Fruit fly (Drosophila melanogaster) whole organism, embryonic: ENCODE data around the gene Hez.

Experiments
- Asciz ChIP-seq: fragments of 200-800 bp; sonication (Bioruptor generic); optimal IDR thresholded peaks from 2 replicates; lab custom pipeline; 2017; ENCODE audit warnings: missing biosample characterization, mild to moderate bottlenecking, missing genetic modification characterization, missing genetic modification reagents
- Blimp-1 ChIP-seq: fragments of 200-800 bp; sonication (Bioruptor generic); optimal IDR thresholded peaks from 3 replicates; lab custom pipeline; 2018; ENCODE audit warnings: missing biosample characterization, missing genetic modification characterization, mild to moderate bottlenecking, moderate library complexity, missing genetic modification reagents
- Bteb2 ChIP-seq: fragments of 200-800 bp; sonication (Bioruptor generic); optimal IDR thresholded peaks from 2 replicates; lab custom pipeline; 2016; ENCODE audit warnings: missing biosample characterization, missing genetic modification characterization
- CG10654 ChIP-seq: fragments of 200-800 bp; sonication (Bioruptor generic); optimal IDR thresholded peaks from 2 replicates; lab custom pipeline; 2016; ENCODE audit warnings: missing biosample characterization, missing genetic modification characterization
- CG11696 ChIP-seq: fragments of 200-800 bp; sonication (Bioruptor generic); IDR thresholded peaks from 2 replicates; pipeline ENCODE4 v1.3.6; 2022; ENCODE audit warnings: missing biosample characterization, missing genetic modification characterization
- CG11723 ChIP-seq: fragments of 200-800 bp; sonication (Bioruptor generic); optimal IDR thresholded peaks from 2 replicates; lab custom pipeline; 2017; ENCODE audit warnings: missing biosample characterization, mild to moderate bottlenecking, missing genetic modification characterization
- CG12942 ChIP-seq: fragments of 200-800 bp; sonication (Bioruptor generic); optimal IDR thresholded peaks from 3 replicates; lab custom pipeline; 2016; ENCODE audit warnings: missing biosample characterization, missing genetic modification characterization
- CG14965 ChIP-seq: fragments of 200-800 bp; sonication (Bioruptor generic); optimal IDR thresholded peaks from 2 replicates; lab custom pipeline; 2016; ENCODE audit warnings: missing biosample characterization, missing genetic modification characterization, borderline replicate concordance
- CG15073 ChIP-seq: fragments of 200-800 bp; sonication (Bioruptor generic); optimal IDR thresholded peaks from 2 replicates; lab custom pipeline; 2016; ENCODE audit warnings: missing biosample characterization, missing genetic modification characterization
- CG15601 ChIP-seq: fragments of 200-800 bp; sonication (Bioruptor generic); optimal IDR thresholded peaks from 3 replicates; lab custom pipeline; 2019; ENCODE audit warnings: missing biosample characterization, mild to moderate bottlenecking, missing genetic modification characterization, moderate library complexity
- CG16863 ChIP-seq: fragments of 200-800 bp; sonication (Bioruptor generic); optimal IDR thresholded peaks from 3 replicates; lab custom pipeline; 2016; ENCODE audit warnings: missing biosample characterization, missing genetic modification characterization
- CG18599 ChIP-seq: fragments of 200-800 bp; sonication (Bioruptor generic); optimal IDR thresholded peaks from 3 replicates; lab custom pipeline; 2017; ENCODE audit warnings: missing biosample characterization, missing genetic modification characterization, mild to moderate bottlenecking, moderate library complexity, missing genetic modification reagents
- CG18764 ChIP-seq: fragments of 200-800 bp; sonication (Bioruptor generic); optimal IDR thresholded peaks from 3 replicates; lab custom pipeline; 2016; ENCODE audit warnings: missing biosample characterization, missing genetic modification characterization
- CG32767 ChIP-seq: fragments of 200-800 bp; sonication (Bioruptor generic); IDR thresholded peaks from 2 replicates; pipeline ENCODE4 v1.3.6; 2022; ENCODE audit warnings: missing biosample characterization, missing genetic modification characterization
- CG6175 ChIP-seq: fragments of 200-800 bp; sonication (Bioruptor generic); IDR thresholded peaks from 3 replicates; pipeline ENCODE4 v1.3.6; 2022; ENCODE audit warnings: missing biosample characterization, missing genetic modification characterization
- CG7357 ChIP-seq: fragments of 200-800 bp; sonication (Bioruptor generic); IDR thresholded peaks from 3 replicates; pipeline ENCODE4 v1.3.6; 2022; ENCODE audit warnings: missing biosample characterization, missing genetic modification characterization
- CG7786 ChIP-seq: fragments of 200-800 bp; sonication (Bioruptor generic); optimal IDR thresholded peaks from 2 replicates; lab custom pipeline; 2016; ENCODE audit warnings: missing biosample characterization, missing genetic modification characterization
- CG9437 ChIP-seq: fragments of 200-800 bp; sonication (Bioruptor generic); optimal IDR thresholded peaks from 2 replicates; lab custom pipeline; 2018; ENCODE audit warnings: missing biosample characterization, mild to moderate bottlenecking, missing genetic modification characterization
- Deaf1 ChIP-seq: fragments of 200-800 bp; optimal IDR thresholded peaks from 3 replicates; lab custom pipeline; 2019; ENCODE audit warnings: missing biosample characterization, mild to moderate bottlenecking, missing genetic modification characterization, moderate library complexity
- Dfd ChIP-seq, 2 experiments: fragments of >200 bp; optimal IDR thresholded peaks; 2 replicates each; lab custom pipeline; 2017; ENCODE audit warnings: missing biosample characterization in 2 of 2, missing genetic modification characterization in 2 of 2
- Dip2 ChIP-seq: fragments of 200-800 bp; sonication (Bioruptor generic); IDR thresholded peaks from 2 replicates; pipeline ENCODE4 v1.3.6; 2022; ENCODE audit warnings: missing biosample characterization, missing genetic modification characterization
- Fer1 ChIP-seq: fragments of 200-800 bp; sonication (Bioruptor generic); optimal IDR thresholded peaks from 2 replicates; lab custom pipeline; 2017; ENCODE audit warnings: missing biosample characterization, mild to moderate bottlenecking, missing genetic modification characterization
- HLH3B ChIP-seq: fragments of 200-800 bp; sonication (Bioruptor generic); IDR thresholded peaks from 2 replicates; pipeline ENCODE4 v1.3.6; 2022; ENCODE audit warnings: missing biosample characterization, missing genetic modification characterization
- HLHmδ ChIP-seq: fragments of 200-800 bp; sonication (Bioruptor generic); optimal IDR thresholded peaks from 2 replicates; lab custom pipeline; 2018; ENCODE audit warnings: missing biosample characterization, mild to moderate bottlenecking, missing genetic modification characterization, moderate library complexity
- Hr39 ChIP-seq: fragments of >200 bp; optimal IDR thresholded peaks from 2 replicates; lab custom pipeline; 2017
- Hsf ChIP-seq: fragments of 200-800 bp; sonication (Bioruptor generic); optimal IDR thresholded peaks from 3 replicates; lab custom pipeline; 2016; ENCODE audit warnings: missing biosample characterization, missing genetic modification characterization
- MBD-R2 ChIP-seq: fragments of 200-800 bp; sonication (Bioruptor generic); IDR thresholded peaks from 2 replicates; pipeline ENCODE4 v1.3.6; 2022; ENCODE audit warnings: missing biosample characterization, missing genetic modification characterization
- Med ChIP-seq: fragments of 200-800 bp; sonication (Bioruptor generic); peaks from one replicate; lab custom pipeline; 2016; ENCODE audit warnings: missing biosample characterization, missing genetic modification characterization, mild to moderate bottlenecking, inconsistent platforms, moderate library complexity
- Meics ChIP-seq: fragments of 200-800 bp; sonication (Bioruptor generic); optimal IDR thresholded peaks from 2 replicates; lab custom pipeline; 2017; ENCODE audit warnings: missing biosample characterization, mild to moderate bottlenecking, missing genetic modification characterization
- NC2β ChIP-seq: fragments of 200-800 bp; sonication (Bioruptor generic); optimal IDR thresholded peaks from 2 replicates; lab custom pipeline; 2016; ENCODE audit warnings: missing biosample characterization, missing genetic modification characterization
- bowl ChIP-seq: fragments of 200-800 bp; sonication (Bioruptor generic); IDR thresholded peaks from 2 replicates; pipeline ENCODE4 v1.3.6; 2022; ENCODE audit warnings: missing biosample characterization, missing genetic modification characterization
- bsh ChIP-seq, 2 experiments: fragments of 200-800 bp; sonication (Bioruptor generic); optimal IDR thresholded peaks; 2 replicates each; lab custom pipeline; 2017 to 2018; ENCODE audit warnings: mild to moderate bottlenecking in 2 of 2, missing biosample characterization in 2 of 2, missing genetic modification characterization in 2 of 2, moderate library complexity in 1 of 2
- chn ChIP-seq: fragments of 200-800 bp; sonication (Bioruptor generic); optimal IDR thresholded peaks from 2 replicates; lab custom pipeline; 2016; ENCODE audit warnings: missing biosample characterization, missing genetic modification characterization
- da ChIP-seq: fragments of 200-800 bp; sonication (Bioruptor generic); optimal IDR thresholded peaks from 2 replicates; lab custom pipeline; 2016; ENCODE audit warnings: missing biosample characterization, missing genetic modification characterization
- dimm ChIP-seq: fragments of 200-800 bp; sonication (Bioruptor generic); IDR thresholded peaks from 2 replicates; pipeline ENCODE4 v1.3.6; 2022; ENCODE audit warnings: missing biosample characterization, missing genetic modification characterization
- dmrt11E ChIP-seq: fragments of 200-800 bp; sonication (Bioruptor generic); optimal IDR thresholded peaks from 3 replicates; lab custom pipeline; 2018; ENCODE audit warnings: missing biosample characterization, mild to moderate bottlenecking, missing genetic modification characterization, moderate library complexity
- gcm2 ChIP-seq: fragments of 200-800 bp; sonication (Bioruptor generic); optimal IDR thresholded peaks from 2 replicates; lab custom pipeline; 2016; ENCODE audit warnings: missing biosample characterization, missing genetic modification characterization
- gem ChIP-seq: fragments of 200-800 bp; sonication (Bioruptor generic); optimal IDR thresholded peaks from 2 replicates; lab custom pipeline; 2019; ENCODE audit warnings: missing biosample characterization, mild to moderate bottlenecking, missing genetic modification characterization, moderate library complexity
- grau ChIP-seq: fragments of 200-800 bp; optimal IDR thresholded peaks from 3 replicates; lab custom pipeline; 2019; ENCODE audit warnings: missing biosample characterization, mild to moderate bottlenecking, missing genetic modification characterization, moderate library complexity
- hth ChIP-seq: fragments of >200 bp; optimal IDR thresholded peaks from 2 replicates; lab custom pipeline; 2017; ENCODE audit warnings: inconsistent platforms
- lab ChIP-seq: fragments of 200-800 bp; sonication (Bioruptor generic); optimal IDR thresholded peaks from 3 replicates; lab custom pipeline; 2017; ENCODE audit warnings: missing biosample characterization, missing genetic modification characterization, mild to moderate bottlenecking, moderate library complexity, missing genetic modification reagents
- lmd ChIP-seq: fragments of 200-800 bp; sonication (Bioruptor generic); IDR thresholded peaks from 2 replicates; pipeline ENCODE4 v1.3.6; 2022; ENCODE audit warnings: missing biosample characterization, missing genetic modification characterization
- maf-S ChIP-seq: fragments of 200-800 bp; sonication (Bioruptor generic); optimal IDR thresholded peaks from 2 replicates; lab custom pipeline; 2016; ENCODE audit warnings: missing biosample characterization, missing genetic modification characterization
- nerfin-1 ChIP-seq: fragments of 200-800 bp; sonication (Bioruptor generic); optimal IDR thresholded peaks from 3 replicates; lab custom pipeline; 2019; ENCODE audit warnings: missing biosample characterization, mild to moderate bottlenecking, missing genetic modification characterization, moderate library complexity
- nmo ChIP-seq: fragments of 200-800 bp; sonication (Bioruptor generic); optimal IDR thresholded peaks from 2 replicates; lab custom pipeline; 2018; ENCODE audit warnings: missing biosample characterization, mild to moderate bottlenecking, missing genetic modification characterization, moderate library complexity
- row ChIP-seq: fragments of 200-800 bp; sonication (Bioruptor generic); IDR thresholded peaks from 3 replicates; pipeline ENCODE4 v1.3.6; 2022; ENCODE audit warnings: missing biosample characterization, missing genetic modification characterization
- sc ChIP-seq, 3 experiments: fragments of >200 bp in 2 of 3; fragments of 200-800 bp in 1 of 3; sonication (Bioruptor generic) in 1 of 3; optimal IDR thresholded peaks; 2 replicates in 2 of 3; 3 replicates in 1 of 3; lab custom pipeline; 2017; ENCODE audit warnings: mild to moderate bottlenecking in 1 of 3, missing biosample characterization in 1 of 3, missing genetic modification characterization in 1 of 3, missing genetic modification reagents in 1 of 3
- slou ChIP-seq: fragments of 200-800 bp; sonication (Bioruptor generic); optimal IDR thresholded peaks from 3 replicates; lab custom pipeline; 2016; ENCODE audit warnings: missing biosample characterization, missing genetic modification characterization
- stc ChIP-seq: fragments of 200-800 bp; sonication (Bioruptor generic); IDR thresholded peaks from 2 replicates; pipeline ENCODE4 v1.3.6; 2022; ENCODE audit warnings: missing biosample characterization, missing genetic modification characterization
- tx ChIP-seq: fragments of 200-800 bp; sonication (Bioruptor generic); optimal IDR thresholded peaks from 2 replicates; lab custom pipeline; 2016; ENCODE audit warnings: missing biosample characterization, missing genetic modification characterization
- zfh2 ChIP-seq: fragments of 200-800 bp; sonication (Bioruptor generic); optimal IDR thresholded peaks from 2 replicates; lab custom pipeline; 2016; ENCODE audit warnings: missing biosample characterization, missing genetic modification characterization

Hez gene

DNA sequence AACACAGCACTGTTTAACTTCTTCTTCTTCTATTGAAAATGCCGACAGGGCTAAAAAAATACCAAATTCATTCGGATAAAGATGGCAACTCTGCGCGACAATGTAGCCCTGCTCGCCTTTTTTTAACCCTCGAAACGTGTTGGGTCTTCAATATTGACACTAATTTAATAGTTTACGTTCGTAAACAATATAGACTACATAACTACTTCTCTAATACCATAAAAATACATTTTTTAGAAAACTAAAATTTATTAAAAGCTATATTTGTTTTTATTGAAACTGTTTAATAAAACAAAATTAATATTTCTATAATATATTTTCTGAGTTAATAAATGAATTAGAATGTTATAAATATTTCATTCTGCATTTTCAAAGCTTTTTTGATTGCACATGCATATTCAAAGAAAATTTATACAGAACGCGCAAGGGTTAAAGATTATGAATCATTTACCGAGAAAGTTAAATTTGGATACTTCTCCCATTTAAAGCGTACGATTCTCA lies 5.9 kb downstream of the Hez start, which contains the start of the genes Taf2 and CalpB (continued):
- peak; percentile 15 for TF ChIP-seq gcm2 (GFP tag; lab: Kevin White, UChicago)
- TF ChIP-seq CG18599 (GFP tag; lab: Kevin White, UChicago), result peak; percentile 87
- TF ChIP-seq CG7786 (GFP tag; lab: Kevin White, UChicago), result peak; percentile 63
- TF ChIP-seq lab (GFP tag; lab: Kevin White, UChicago), result peak; percentile 84
- peak; percentile 84 for TF ChIP-seq CG9437
- TF ChIP-seq gem (tag; lab: Kevin White, UChicago), result peak; percentile 96
- peak; percentile 92 for TF ChIP-seq row (GFP tag; lab: Robert Waterston, UW)
- no peak for TF ChIP-seq Fer1 (GFP tag; lab: Kevin White, UChicago)
- TF ChIP-seq CG15601 (tag; lab: Kevin White, UChicago), result peak; percentile 84
- no peak for TF ChIP-seq sc (optimal IDR thresholded peaks at IDR 0.05; lab: Kevin White, UChicago)
- peak; percentile 63 for TF ChIP-seq sc (GFP tag; optimal IDR thresholded peaks at IDR 0.05; lab: Kevin White, UChicago)
- peak; percentile 95 for TF ChIP-seq nmo (GFP tag; lab: Kevin White, UChicago)
- peak; percentile 47 for TF ChIP-seq Bteb2
- TF ChIP-seq stc (GFP tag; lab: Robert Waterston, UW), result peak; percentile 86
- peak; percentile 84 for TF ChIP-seq Med (GFP tag; lab: Kevin White, UChicago)
- peak; percentile 33 for TF ChIP-seq NC2β (GFP tag; lab: Kevin White, UChicago)
- TF ChIP-seq bowl (GFP tag; lab: Robert Waterston, UW), result no peak
- peak; percentile 0 for TF ChIP-seq slou (GFP tag; lab: Kevin White, UChicago)
- peak; percentile 72 for TF ChIP-seq CG32767 (GFP tag; lab: Robert Waterston, UW)
- no peak for TF ChIP-seq CG16863 (GFP tag; lab: Kevin White, UChicago)
- no peak for TF ChIP-seq CG14965 (GFP tag; lab: Kevin White, UChicago)
- peak; percentile 44; the same call in 1 of the 2 replicates for TF ChIP-seq dimm
- peak; percentile 67 for TF ChIP-seq CG12942
- no peak for TF ChIP-seq HLHmδ
- TF ChIP-seq dmrt11E (tag; lab: Kevin White, UChicago), result peak; percentile 82
- peak; percentile 60 for TF ChIP-seq zfh2 (GFP tag; lab: Kevin White, UChicago)
- TF ChIP-seq CG11696 (GFP tag; lab: Robert Waterston, UW), result no peak
- TF ChIP-seq CG6175 (GFP tag; lab: Robert Waterston, UW), result 0 out of 3 replicates have a peak, but pooled peaks have one; percentile 40
- peak; percentile 5 for TF ChIP-seq CG11723
- TF ChIP-seq maf-S (GFP tag; lab: Kevin White, UChicago), result no peak
- peak; percentile 58 for TF ChIP-seq chn (GFP tag; lab: Kevin White, UChicago)
- peak; percentile 5 for TF ChIP-seq tx (GFP tag; lab: Kevin White, UChicago)
- peak; percentile 86 for TF ChIP-seq lmd (GFP tag; lab: Robert Waterston, UW)
- peak; percentile 91 for TF ChIP-seq grau (tag; lab: Kevin White, UChicago)
- peak; percentile 84 for TF ChIP-seq CG18764 (GFP tag; lab: Kevin White, UChicago)
- TF ChIP-seq nerfin-1 (tag; lab: Kevin White, UChicago), result peak; percentile 92
- peak; percentile 36 to 85 for TF ChIP-seq bsh (GFP tag; optimal IDR thresholded peaks at IDR 0.05; lab: Kevin White, UChicago)
- TF ChIP-seq HLH3B (GFP tag; lab: Robert Waterston, UW), result peak; percentile 82
- TF ChIP-seq Blimp-1 (GFP tag; lab: Kevin White, UChicago), result peak; percentile 87
- TF ChIP-seq CG7357 (GFP tag; lab: Robert Waterston, UW), result peak; percentile 59; the same call in 2 of the 3 replicates
- no peak for TF ChIP-seq da (GFP tag; lab: Kevin White, UChicago)
- TF ChIP-seq Meics, result peak; percentile 92
- no peak for TF ChIP-seq Hr39 (lab: Kevin White, UChicago)
- TF ChIP-seq MBD-R2 (GFP tag; lab: Robert Waterston, UW), result peak; percentile 82
- TF ChIP-seq Dfd (GFP tag; optimal IDR thresholded peaks at IDR 0.05; lab: Kevin White, UChicago), result no peak
- peak; percentile 16 for TF ChIP-seq CG15073
- TF ChIP-seq CG10654 (GFP tag; lab: Kevin White, UChicago), result peak; percentile 78
- TF ChIP-seq Deaf1 (tag; lab: Kevin White, UChicago), result peak; percentile 82
- no peak for TF ChIP-seq hth (lab: Kevin White, UChicago)
- peak; percentile 74 for TF ChIP-seq Asciz (GFP tag; lab: Kevin White, UChicago)
- no peak for TF ChIP-seq Dip2 (GFP tag; lab: Robert Waterston, UW)
- peak; percentile 61 for TF ChIP-seq Hsf
